Worm (Caenorhabditis elegans) whole organism, early embryonic: ENCODE measurements around the gene xbx-5.

Source experiments
- B0310.2 ChIP-seq: sonication (generic microtip); optimal IDR thresholded peaks from 2 replicates; lab custom pipeline; 2016; ENCODE audit warnings: mild to moderate bottlenecking, missing genetic modification characterization, missing compliant biosample characterization
- F13C5.2 ChIP-seq: sonication (generic microtip); optimal IDR thresholded peaks from 2 replicates; lab custom pipeline; 2017; ENCODE audit warnings: mild to moderate bottlenecking, missing genetic modification characterization, inconsistent platforms, missing compliant biosample characterization
- aly-1 ChIP-seq: sonication (generic microtip); optimal IDR thresholded peaks from 2 replicates; lab custom pipeline; 2016; ENCODE audit warnings: missing genetic modification characterization, missing compliant biosample characterization
- ama-1 ChIP-seq: fragments of 150-350 bp; optimal IDR thresholded peaks from 2 replicates; lab custom pipeline; 2014
- ceh-13 ChIP-seq: fragments of 200-800 bp; sonication (Bioruptor generic); optimal IDR thresholded peaks from 2 replicates; lab custom pipeline; 2018; ENCODE audit warnings: mild to moderate bottlenecking, missing genetic modification characterization, missing compliant biosample characterization
- ceh-36 ChIP-seq: sonication (generic microtip); optimal IDR thresholded peaks from 2 replicates; lab custom pipeline; 2016; ENCODE audit warnings: missing genetic modification characterization, inconsistent platforms, missing compliant biosample characterization
- ets-7 ChIP-seq: sonication (generic microtip); optimal IDR thresholded peaks from 2 replicates; lab custom pipeline; 2016; ENCODE audit warnings: missing genotype, missing genetic modification characterization, missing compliant biosample characterization
- flt-1 ChIP-seq: fragments of 200-800 bp; sonication (Bioruptor generic); IDR thresholded peaks from 2 replicates; pipeline ENCODE4 v1.3.6; 2022; ENCODE audit warnings: missing genetic modification characterization, missing compliant biosample characterization
- hmbx-1 ChIP-seq: sonication (generic microtip); optimal IDR thresholded peaks from 2 replicates; lab custom pipeline; 2016; ENCODE audit warnings: mild to moderate bottlenecking, missing genetic modification characterization, missing compliant biosample characterization
- hmg-4 ChIP-seq: fragments of 200-800 bp; sonication (Bioruptor generic); optimal IDR thresholded peaks from 2 replicates; lab custom pipeline; 2018; ENCODE audit warnings: mild to moderate bottlenecking, missing genetic modification characterization, missing compliant biosample characterization
- hnd-1 ChIP-seq: sonication (generic microtip); optimal IDR thresholded peaks from 2 replicates; lab custom pipeline; 2016; ENCODE audit warnings: missing genetic modification characterization, missing compliant biosample characterization
- pes-1 ChIP-seq: fragments of 200-800 bp; sonication (Bioruptor generic); IDR thresholded peaks from 2 replicates; pipeline ENCODE4 v1.3.6; 2022; ENCODE audit warnings: missing genetic modification reagents, missing genetic modification characterization, missing compliant biosample characterization
- scrt-1 ChIP-seq: fragments of 200-800 bp; sonication (Bioruptor generic); IDR thresholded peaks from 2 replicates; pipeline ENCODE4 v1.3.6; 2022; ENCODE audit warnings: missing genetic modification characterization, missing compliant biosample characterization
- sea-1 ChIP-seq: fragments of 200-800 bp; sonication (Bioruptor generic); conservative IDR thresholded peaks from 2 replicates; pipeline ENCODE4 v1.3.6; 2022; ENCODE audit warnings: missing genetic modification characterization, missing compliant biosample characterization
- tbx-11 ChIP-seq: fragments of 200-800 bp; sonication (Bioruptor generic); IDR thresholded peaks from 2 replicates; pipeline ENCODE4 v1.3.6; 2022; ENCODE audit warnings: missing genetic modification characterization, missing compliant biosample characterization
- tbx-37 ChIP-seq: fragments of 200-800 bp; sonication (Bioruptor generic); conservative IDR thresholded peaks from 2 replicates; pipeline ENCODE4 v1.3.6; 2022; ENCODE audit warnings: missing genetic modification reagents, missing genetic modification characterization, missing compliant biosample characterization
- tra-4 ChIP-seq: sonication (generic microtip); optimal IDR thresholded peaks from 2 replicates; lab custom pipeline; 2017; ENCODE audit warnings: missing genetic modification characterization, missing compliant biosample characterization

Gene xbx-5

ce11 chrIII:3797180-3798026 lies 6.9 kb downstream of the xbx-5 start:
- no peak for TF ChIP-seq ceh-13 (GFP tag; lab: Kevin White, UChicago)
- no peak for TF ChIP-seq hmg-4 (GFP tag; lab: Kevin White, UChicago)
- no peak for TF ChIP-seq tbx-11
- no peak for TF ChIP-seq hnd-1 (tag; lab: Kevin White, UChicago)
- no peak for TF ChIP-seq sea-1 (GFP tag; lab: Robert Waterston, UW)
- TF ChIP-seq B0310.2 (tag; lab: Kevin White, UChicago), result no peak
- no peak for TF ChIP-seq F13C5.2 (tag; lab: Kevin White, UChicago)
- no peak for TF ChIP-seq pes-1 (GFP tag; lab: Robert Waterston, UW)
- TF ChIP-seq aly-1 (tag; lab: Kevin White, UChicago), result no peak
- no peak for TF ChIP-seq hmbx-1
- no peak for TF ChIP-seq scrt-1 (GFP tag; lab: Robert Waterston, UW)
- no peak for TF ChIP-seq ets-7
- TF ChIP-seq tra-4, result no peak
- TF ChIP-seq flt-1 (GFP tag; lab: Robert Waterston, UW), result no peak
- TF ChIP-seq ceh-36 (tag; lab: Kevin White, UChicago), result no peak

- TF ChIP-seq scrt-1 (GFP tag; lab: Robert Waterston, UW), result no peak
- no peak for TF ChIP-seq flt-1 (GFP tag; lab: Robert Waterston, UW)
- no peak for TF ChIP-seq ets-7
- TF ChIP-seq sea-1 (GFP tag; lab: Robert Waterston, UW), result no peak
- TF ChIP-seq hmg-4 (GFP tag; lab: Kevin White, UChicago), result no peak
- TF ChIP-seq tbx-11, result no peak
- TF ChIP-seq ama-1 (lab: Kevin White, UChicago), result no peak
- no peak for TF ChIP-seq B0310.2 (tag; lab: Kevin White, UChicago)
- TF ChIP-seq tbx-37 (GFP tag; lab: Robert Waterston, UW), result no peak
- no peak for TF ChIP-seq aly-1 (tag; lab: Kevin White, UChicago)
- no peak for TF ChIP-seq hmbx-1
- no peak for TF ChIP-seq hnd-1 (tag; lab: Kevin White, UChicago)
- TF ChIP-seq ceh-36 (tag; lab: Kevin White, UChicago), result no peak
- no peak for TF ChIP-seq tra-4
These were observed 8.3 kb downstream of the xbx-5 start for ce11 chrIII:3795933-3796332.

ce11 chrIII:3790855-3791254 lies 13.4 kb downstream of the xbx-5 start:
- TF ChIP-seq aly-1 (tag; lab: Kevin White, UChicago), result no peak
- TF ChIP-seq B0310.2 (tag; lab: Kevin White, UChicago), result no peak
- TF ChIP-seq ceh-36 (tag; lab: Kevin White, UChicago), result no peak
- TF ChIP-seq hnd-1 (tag; lab: Kevin White, UChicago), result no peak
- no peak for TF ChIP-seq ets-7
- TF ChIP-seq ama-1 (lab: Kevin White, UChicago), result no peak
- no peak for TF ChIP-seq tbx-11
- no peak for TF ChIP-seq scrt-1 (GFP tag; lab: Robert Waterston, UW)
- no peak for TF ChIP-seq F13C5.2 (tag; lab: Kevin White, UChicago)
- no peak for TF ChIP-seq sea-1 (GFP tag; lab: Robert Waterston, UW)
- no peak for TF ChIP-seq ceh-13 (GFP tag; lab: Kevin White, UChicago)
- no peak for TF ChIP-seq pes-1 (GFP tag; lab: Robert Waterston, UW)
- no peak for TF ChIP-seq tbx-37 (GFP tag; lab: Robert Waterston, UW)
- TF ChIP-seq hmg-4 (GFP tag; lab: Kevin White, UChicago), result no peak
- no peak for TF ChIP-seq hmbx-1
- TF ChIP-seq flt-1 (GFP tag; lab: Robert Waterston, UW), result no peak

ce11 chrIII:3789688-3790371 lies 14.4 kb downstream of the xbx-5 start:
- TF ChIP-seq tbx-37 (GFP tag; lab: Robert Waterston, UW) (no peak), sea-1 (GFP tag; lab: Robert Waterston, UW) (no peak), F13C5.2 (tag; lab: Kevin White, UChicago) (no peak), flt-1 (GFP tag; lab: Robert Waterston, UW) (no peak), tbx-11 (no peak), aly-1 (tag; lab: Kevin White, UChicago) (no peak), hmbx-1 (no peak), B0310.2 (tag; lab: Kevin White, UChicago) (no peak), tra-4 (no peak), pes-1 (GFP tag; lab: Robert Waterston, UW) (no peak), hmg-4 (GFP tag; lab: Kevin White, UChicago) (no peak), scrt-1 (GFP tag; lab: Robert Waterston, UW) (no peak), ceh-36 (tag; lab: Kevin White, UChicago) (no peak), ets-7 (no peak), ama-1 (lab: Kevin White, UChicago) (no peak), ceh-13 (GFP tag; lab: Kevin White, UChicago) (no peak), hnd-1 (tag; lab: Kevin White, UChicago) (no peak)

- TF ChIP-seq sea-1 (GFP tag; lab: Robert Waterston, UW) (no peak), tbx-37 (GFP tag; lab: Robert Waterston, UW) (no peak), flt-1 (GFP tag; lab: Robert Waterston, UW) (0 out of 2 replicates have a peak, but pooled peaks have one; percentile 30), ceh-13 (GFP tag; lab: Kevin White, UChicago) (no peak)
These were observed 17.8 kb downstream of the xbx-5 start, which contains the start of gene acy-3 for ce11 chrIII:3786427-3786935. acy-3 (minus strand) TSS chrIII:3786477.

ce11 chrIII:3785094-3785493 lies 19.2 kb downstream of the xbx-5 start:
- TF ChIP-seq F13C5.2 (tag; lab: Kevin White, UChicago), result no peak
- TF ChIP-seq ama-1 (lab: Kevin White, UChicago), result no peak
- TF ChIP-seq scrt-1 (GFP tag; lab: Robert Waterston, UW), result no peak
- TF ChIP-seq tbx-11, result no peak
- TF ChIP-seq sea-1 (GFP tag; lab: Robert Waterston, UW), result no peak
- no peak for TF ChIP-seq hnd-1 (tag; lab: Kevin White, UChicago)
- TF ChIP-seq ets-7, result no peak
- TF ChIP-seq pes-1 (GFP tag; lab: Robert Waterston, UW), result no peak
